Worm (Caenorhabditis elegans) whole organism, L4 larva: ENCODE data around the gene K09E4.1.

Experiments used
- ceh-82 ChIP-seq: sonication (generic microtip); optimal IDR thresholded peaks from 2 replicates; lab custom pipeline; 2017; ENCODE audit warnings: missing biosample characterization, missing genetic modification characterization
- unc-39 ChIP-seq: sonication (generic microtip); optimal IDR thresholded peaks from 2 replicates; lab custom pipeline; 2017; ENCODE audit warnings: missing biosample characterization, missing genetic modification characterization

- no peak for TF ChIP-seq ceh-82 (tag; lab: Kevin White, UChicago)
- TF ChIP-seq unc-39 (tag; lab: Kevin White, UChicago) = no peak
Observed at ce11 chrII:14186937-14187336, 49.3 kb downstream of the K09E4.1 start.
